ENCODE assay signal across 7 worm cellular contexts in the genomic region with DNA sequence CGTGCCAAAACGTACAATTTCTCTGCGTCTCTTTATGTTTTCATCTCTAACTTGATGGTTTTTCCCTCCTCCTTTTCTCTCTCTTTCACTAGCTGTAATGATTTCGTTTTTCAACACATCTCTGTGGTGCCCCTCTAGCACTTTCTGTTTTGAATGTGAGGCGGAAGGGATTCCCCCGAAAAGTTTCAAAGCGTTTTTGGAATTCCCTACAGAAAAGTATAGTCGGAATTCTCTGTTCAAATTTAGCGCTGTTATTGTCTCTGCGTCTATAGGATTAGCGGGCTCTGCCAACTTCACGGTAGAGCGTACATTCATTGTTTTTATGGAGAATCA.
TF ChIP-seq lines count a peak whose summit lies in the region.

No protein-coding gene starts in this region.

TF ChIP-seq in whole organism, L1 larva, 84 proteins besides CTCF, POLR2A, EP300 and RAD21 (continues in another document):
- peak; percentile 51 for TF ChIP-seq lir-3 (tag; optimal IDR thresholded peaks at IDR 0.05; lab: Kevin White, UChicago; ENCODE audit: poor library complexity)
- no peak for TF ChIP-seq lin-15B (tag; optimal IDR thresholded peaks at IDR 0.05; lab: Kevin White, UChicago)
- TF ChIP-seq tlp-1 (tag; optimal IDR thresholded peaks at IDR 0.05; lab: Kevin White, UChicago): no peak
- peak; percentile 56 for TF ChIP-seq blmp-1 (tag; optimal IDR thresholded peaks at IDR 0.05; lab: Kevin White, UChicago)
- TF ChIP-seq nhr-19 (GFP tag; conservative IDR thresholded peaks at IDR 0.05; lab: Robert Waterston, UW): peak; percentile 56
- peak; percentile 74 for TF ChIP-seq ztf-4 (tag; optimal IDR thresholded peaks at IDR 0.05; lab: Kevin White, UChicago)
- peak in 1 of 3 experiments; percentile 24 for TF ChIP-seq ceh-82 (tag; optimal IDR thresholded peaks at IDR 0.05; lab: Kevin White, UChicago)
- TF ChIP-seq fos-1 (tag; optimal IDR thresholded peaks at IDR 0.05; lab: Kevin White, UChicago): peak; percentile 8
- TF ChIP-seq fkh-8 (tag; optimal IDR thresholded peaks at IDR 0.05; lab: Kevin White, UChicago): peak; percentile 3
- TF ChIP-seq pag-3 (tag; optimal IDR thresholded peaks at IDR 0.05; lab: Kevin White, UChicago; ENCODE audit: borderline replicate concordance, insufficient read depth): peak; percentile 9
- peak; percentile 32 to 47 for TF ChIP-seq lsy-2 (tag; optimal IDR thresholded peaks at IDR 0.05; lab: Kevin White, UChicago)
- peak; percentile 54 for TF ChIP-seq nhr-85 (tag; lab: Kevin White, UChicago)

TF ChIP-seq in whole organism, L2 larva, 48 proteins besides CTCF, POLR2A, EP300 and RAD21 (continues in another document):
- TF ChIP-seq R02D3.7 (tag; optimal IDR thresholded peaks at IDR 0.05; lab: Kevin White, UChicago) (no peak), lin-39 (tag; optimal IDR thresholded peaks at IDR 0.05; lab: Kevin White, UChicago) (no peak), ZK546.5 (tag; optimal IDR thresholded peaks at IDR 0.05; lab: Kevin White, UChicago) (no peak), nhr-129 (tag; optimal IDR thresholded peaks at IDR 0.05; lab: Kevin White, UChicago) (peak; percentile 92), dmd-4 (tag; optimal IDR thresholded peaks at IDR 0.05; lab: Kevin White, UChicago) (no peak), nhr-21 (tag; optimal IDR thresholded peaks at IDR 0.05; lab: Kevin White, UChicago) (no peak), ceh-16 (tag; optimal IDR thresholded peaks at IDR 0.05; lab: Kevin White, UChicago) (no peak), egl-27 (tag; optimal IDR thresholded peaks at IDR 0.05; lab: Kevin White, UChicago) (no peak), nhr-11 (tag; optimal IDR thresholded peaks at IDR 0.05; lab: Kevin White, UChicago) (no peak), mab-5 (tag; optimal IDR thresholded peaks at IDR 0.05; lab: Kevin White, UChicago) (no peak), ztf-4 (tag; optimal IDR thresholded peaks at IDR 0.05; lab: Kevin White, UChicago) (peak; percentile 85), unc-62 (GFP tag; optimal IDR thresholded peaks at IDR 0.05; lab: Kevin White, UChicago) (no peak), skn-1 (tag; optimal IDR thresholded peaks at IDR 0.05; lab: Kevin White, UChicago) (peak; percentile 21)

TF ChIP-seq in whole organism, L3 larva, 47 proteins besides CTCF, POLR2A, EP300 and RAD21 (continues in another document):
- peak; percentile 22 for TF ChIP-seq unc-62 (GFP tag; optimal IDR thresholded peaks at IDR 0.05; lab: Kevin White, UChicago)
- TF ChIP-seq nhr-11 (tag; optimal IDR thresholded peaks at IDR 0.05; lab: Kevin White, UChicago): peak; percentile 36
- TF ChIP-seq elt-2 (tag; optimal IDR thresholded peaks at IDR 0.05; lab: Kevin White, UChicago): no peak
- peak; percentile 49 for TF ChIP-seq nfya-1 (tag; optimal IDR thresholded peaks at IDR 0.05; lab: Kevin White, UChicago; ENCODE audit: insufficient read depth)
- TF ChIP-seq snpc-4 (tag; optimal IDR thresholded peaks at IDR 0.05; lab: Kevin White, UChicago): peak; percentile 14
- TF ChIP-seq ama-1 (optimal IDR thresholded peaks at IDR 0.05; lab: Kevin White, UChicago): peak; percentile 83
- no peak for TF ChIP-seq sea-2 (GFP tag; optimal IDR thresholded peaks at IDR 0.05; lab: Kevin White, UChicago)
- TF ChIP-seq pha-4 (tag; optimal IDR thresholded peaks at IDR 0.05; lab: Kevin White, UChicago): peak; percentile 15
- peak; percentile 68 for TF ChIP-seq skn-1 (tag; optimal IDR thresholded peaks at IDR 0.05; lab: Kevin White, UChicago)
- peak; percentile 24 for TF ChIP-seq lin-15B (tag; optimal IDR thresholded peaks at IDR 0.05; lab: Kevin White, UChicago)
- TF ChIP-seq mdl-1 (tag; optimal IDR thresholded peaks at IDR 0.05; lab: Kevin White, UChicago): peak; percentile 77
- TF ChIP-seq egl-5 (tag; optimal IDR thresholded peaks at IDR 0.05; lab: Kevin White, UChicago): peak; percentile 43
- peak; percentile 60 for TF ChIP-seq lin-39 (tag; optimal IDR thresholded peaks at IDR 0.05; lab: Kevin White, UChicago)

TF ChIP-seq in whole organism, L4 larva, 104 proteins besides CTCF, POLR2A, EP300 and RAD21 (continues in another document):
- TF ChIP-seq F49E8.2 (tag; optimal IDR thresholded peaks at IDR 0.05; lab: Kevin White, UChicago; ENCODE audit: borderline replicate concordance) (no peak), lin-13 (GFP tag; optimal IDR thresholded peaks at IDR 0.05; lab: Kevin White, UChicago) (no peak), egl-27 (tag; optimal IDR thresholded peaks at IDR 0.05; lab: Kevin White, UChicago) (no peak), ceh-28 (tag; optimal IDR thresholded peaks at IDR 0.05; lab: Kevin White, UChicago) (no peak), hmg-1.1 (GFP tag; IDR thresholded peaks at IDR 0.05; lab: Robert Waterston, UW) (peak; percentile 45; the same call in 1 of the 2 replicates), daf-19 (GFP tag; conservative IDR thresholded peaks at IDR 0.05; lab: Robert Waterston, UW) (no peak), Y48G9A.11 (GFP tag; IDR thresholded peaks at IDR 0.05; lab: Robert Waterston, UW) (no peak), daf-12 (tag; optimal IDR thresholded peaks at IDR 0.05; lab: Kevin White, UChicago) (no peak), nhr-6 (tag; optimal IDR thresholded peaks at IDR 0.05; lab: Kevin White, UChicago) (peak; percentile 5), attf-4 (tag; optimal IDR thresholded peaks at IDR 0.05; lab: Kevin White, UChicago) (no peak), unc-39 (tag; optimal IDR thresholded peaks at IDR 0.05; lab: Kevin White, UChicago) (no peak), zip-11 (GFP tag; IDR thresholded peaks at IDR 0.05; lab: Robert Waterston, UW) (no peak), zfp-3 (GFP tag; conservative IDR thresholded peaks at IDR 0.05; lab: Robert Waterston, UW) (no peak; the same call in 1 of the 2 replicates)

TF ChIP-seq in whole organism, late embryonic, 69 proteins besides CTCF, POLR2A, EP300 and RAD21 (continues in another document):
- TF ChIP-seq rnt-1 (tag; optimal IDR thresholded peaks at IDR 0.05; lab: Kevin White, UChicago): peak; percentile 9
- no peak for TF ChIP-seq fkh-10 (GFP tag; optimal IDR thresholded peaks at IDR 0.05; lab: Kevin White, UChicago)
- no peak for TF ChIP-seq ceh-2 (tag; optimal IDR thresholded peaks at IDR 0.05; lab: Kevin White, UChicago)
- TF ChIP-seq ceh-14 (tag; optimal IDR thresholded peaks at IDR 0.05; lab: Kevin White, UChicago): no peak
- peak; percentile 31 for TF ChIP-seq pros-1 (tag; optimal IDR thresholded peaks at IDR 0.05; lab: Kevin White, UChicago)
- no peak for TF ChIP-seq che-1 (tag; optimal IDR thresholded peaks at IDR 0.05; lab: Kevin White, UChicago)
- peak; percentile 25 for TF ChIP-seq tbx-2 (tag; optimal IDR thresholded peaks at IDR 0.05; lab: Kevin White, UChicago)
- TF ChIP-seq fax-1 (tag; optimal IDR thresholded peaks at IDR 0.05; lab: Kevin White, UChicago): no peak
- no peak for TF ChIP-seq ceh-48 (tag; optimal IDR thresholded peaks at IDR 0.05; lab: Kevin White, UChicago)
- peak; percentile 13 for TF ChIP-seq ceh-34 (tag; optimal IDR thresholded peaks at IDR 0.05; lab: Kevin White, UChicago)
- no peak for TF ChIP-seq C38D4.7 (GFP tag; optimal IDR thresholded peaks at IDR 0.05; lab: Kevin White, UChicago)
- TF ChIP-seq madf-2 (tag; optimal IDR thresholded peaks at IDR 0.05; lab: Kevin White, UChicago): no peak
- TF ChIP-seq ttx-3 (tag; optimal IDR thresholded peaks at IDR 0.05; lab: Kevin White, UChicago): no peak
- peak; percentile 65 for TF ChIP-seq unc-55 (GFP tag; optimal IDR thresholded peaks at IDR 0.05; lab: Kevin White, UChicago)
- no peak for TF ChIP-seq ztf-16 (tag; optimal IDR thresholded peaks at IDR 0.05; lab: Kevin White, UChicago)

TF ChIP-seq in whole organism, mixed stage, embryonic, 35 proteins besides CTCF, POLR2A, EP300 and RAD21 (continues in another document):
- peak; percentile 16 for TF ChIP-seq drap-1 (GFP tag; optimal IDR thresholded peaks at IDR 0.05; lab: Kevin White, UChicago)
- TF ChIP-seq mep-1 (tag; optimal IDR thresholded peaks at IDR 0.05; lab: Kevin White, UChicago): no peak
- TF ChIP-seq sem-2 (GFP tag; optimal IDR thresholded peaks at IDR 0.05; lab: Kevin White, UChicago): no peak
- no peak for TF ChIP-seq sptf-1 (tag; optimal IDR thresholded peaks at IDR 0.05; lab: Kevin White, UChicago)
- TF ChIP-seq ceh-43 (GFP tag; optimal IDR thresholded peaks at IDR 0.05; lab: Kevin White, UChicago): no peak
- no peak for TF ChIP-seq zip-8 (tag; optimal IDR thresholded peaks at IDR 0.05; lab: Kevin White, UChicago)
- no peak for TF ChIP-seq mab-5 (tag; optimal IDR thresholded peaks at IDR 0.05; lab: Kevin White, UChicago)
- peak; percentile 65 for TF ChIP-seq ces-1 (GFP tag; optimal IDR thresholded peaks at IDR 0.05; lab: Kevin White, UChicago)
- TF ChIP-seq elt-1 (tag; optimal IDR thresholded peaks at IDR 0.05; lab: Kevin White, UChicago; ENCODE audit: borderline replicate concordance, insufficient read depth): no peak
- TF ChIP-seq lin-13 (tag; optimal IDR thresholded peaks at IDR 0.05; lab: Kevin White, UChicago): no peak
- no peak for TF ChIP-seq snpc-4 (tag; optimal IDR thresholded peaks at IDR 0.05; lab: Kevin White, UChicago)
- no peak for TF ChIP-seq nhr-12 (tag; optimal IDR thresholded peaks at IDR 0.05; lab: Kevin White, UChicago)
- TF ChIP-seq cnd-1 (tag; optimal IDR thresholded peaks at IDR 0.05; lab: Kevin White, UChicago): no peak
- TF ChIP-seq unc-62 (GFP tag; optimal IDR thresholded peaks at IDR 0.05; lab: Kevin White, UChicago): peak; percentile 52
- no peak for TF ChIP-seq blmp-1 (tag; optimal IDR thresholded peaks at IDR 0.05; lab: Kevin White, UChicago)

TF ChIP-seq in whole organism, young adult, 124 proteins besides CTCF, POLR2A, EP300 and RAD21:
- TF ChIP-seq zfh-2 (GFP tag; conservative IDR thresholded peaks at IDR 0.05; lab: Robert Waterston, UW) (0 out of 2 replicates have a peak, but pooled peaks have one; percentile 8), die-1 (tag; optimal IDR thresholded peaks at IDR 0.05; lab: Kevin White, UChicago) (no peak), K11D2.4 (GFP tag; IDR thresholded peaks at IDR 0.05; lab: Robert Waterston, UW) (0 out of 2 replicates have a peak, but pooled peaks have one; percentile 21), cebp-1 (GFP tag; IDR thresholded peaks at IDR 0.05; lab: Robert Waterston, UW) (0 out of 2 replicates have a peak, but pooled peaks have one; percentile 21), cebp-1 (tag; optimal IDR thresholded peaks at IDR 0.05; lab: Kevin White, UChicago) (peak; percentile 52), K12H6.12 (tag; optimal IDR thresholded peaks at IDR 0.05; lab: Kevin White, UChicago) (peak; percentile 26), attf-5 (GFP tag; optimal IDR thresholded peaks at IDR 0.05; lab: Kevin White, UChicago) (peak; percentile 13), C17E4.6 (GFP tag; IDR thresholded peaks at IDR 0.05; lab: Robert Waterston, UW) (no peak), ama-1 (optimal IDR thresholded peaks at IDR 0.05; lab: Kevin White, UChicago) (peak; percentile 46), ama-1 (GFP tag; optimal IDR thresholded peaks at IDR 0.05; lab: Kevin White, UChicago) (no peak)
TF ChIP-seq in whole organism, young adult: peak in this region for 6.
